Worm (Caenorhabditis elegans) whole organism, early embryonic: ENCODE results near the gene gst-18.
"Not testable (repeated sequence)": the region's sequence is repeated elsewhere in the genome, so short reads cannot be mapped to it uniquely, and the experiment has no call there.

Experiments used
- B0310.2 ChIP-seq: sonication (generic microtip); optimal IDR thresholded peaks from 2 replicates; lab custom pipeline; 2016; ENCODE audit warnings: mild to moderate bottlenecking, missing genetic modification characterization, missing compliant biosample characterization
- F13C5.2 ChIP-seq: sonication (generic microtip); optimal IDR thresholded peaks from 2 replicates; lab custom pipeline; 2017; ENCODE audit warnings: mild to moderate bottlenecking, missing genetic modification characterization, inconsistent platforms, missing compliant biosample characterization
- aly-1 ChIP-seq: sonication (generic microtip); optimal IDR thresholded peaks from 2 replicates; lab custom pipeline; 2016; ENCODE audit warnings: missing genetic modification characterization, missing compliant biosample characterization
- ama-1 ChIP-seq: fragments of 150-350 bp; optimal IDR thresholded peaks from 2 replicates; lab custom pipeline; 2014
- ceh-13 ChIP-seq: fragments of 200-800 bp; sonication (Bioruptor generic); optimal IDR thresholded peaks from 2 replicates; lab custom pipeline; 2018; ENCODE audit warnings: mild to moderate bottlenecking, missing genetic modification characterization, missing compliant biosample characterization
- ceh-36 ChIP-seq: sonication (generic microtip); optimal IDR thresholded peaks from 2 replicates; lab custom pipeline; 2016; ENCODE audit warnings: missing genetic modification characterization, inconsistent platforms, missing compliant biosample characterization
- ets-7 ChIP-seq: sonication (generic microtip); optimal IDR thresholded peaks from 2 replicates; lab custom pipeline; 2016; ENCODE audit warnings: missing genotype, missing genetic modification characterization, missing compliant biosample characterization
- flt-1 ChIP-seq: fragments of 200-800 bp; sonication (Bioruptor generic); IDR thresholded peaks from 2 replicates; pipeline ENCODE4 v1.3.6; 2022; ENCODE audit warnings: missing genetic modification characterization, missing compliant biosample characterization
- hmbx-1 ChIP-seq: sonication (generic microtip); optimal IDR thresholded peaks from 2 replicates; lab custom pipeline; 2016; ENCODE audit warnings: mild to moderate bottlenecking, missing genetic modification characterization, missing compliant biosample characterization
- hmg-4 ChIP-seq: fragments of 200-800 bp; sonication (Bioruptor generic); optimal IDR thresholded peaks from 2 replicates; lab custom pipeline; 2018; ENCODE audit warnings: mild to moderate bottlenecking, missing genetic modification characterization, missing compliant biosample characterization
- hnd-1 ChIP-seq: sonication (generic microtip); optimal IDR thresholded peaks from 2 replicates; lab custom pipeline; 2016; ENCODE audit warnings: missing genetic modification characterization, missing compliant biosample characterization
- pes-1 ChIP-seq: fragments of 200-800 bp; sonication (Bioruptor generic); IDR thresholded peaks from 2 replicates; pipeline ENCODE4 v1.3.6; 2022; ENCODE audit warnings: missing genetic modification reagents, missing genetic modification characterization, missing compliant biosample characterization
- scrt-1 ChIP-seq: fragments of 200-800 bp; sonication (Bioruptor generic); IDR thresholded peaks from 2 replicates; pipeline ENCODE4 v1.3.6; 2022; ENCODE audit warnings: missing genetic modification characterization, missing compliant biosample characterization
- sea-1 ChIP-seq: fragments of 200-800 bp; sonication (Bioruptor generic); conservative IDR thresholded peaks from 2 replicates; pipeline ENCODE4 v1.3.6; 2022; ENCODE audit warnings: missing genetic modification characterization, missing compliant biosample characterization
- tbx-11 ChIP-seq: fragments of 200-800 bp; sonication (Bioruptor generic); IDR thresholded peaks from 2 replicates; pipeline ENCODE4 v1.3.6; 2022; ENCODE audit warnings: missing genetic modification characterization, missing compliant biosample characterization
- tbx-37 ChIP-seq: fragments of 200-800 bp; sonication (Bioruptor generic); conservative IDR thresholded peaks from 2 replicates; pipeline ENCODE4 v1.3.6; 2022; ENCODE audit warnings: missing genetic modification reagents, missing genetic modification characterization, missing compliant biosample characterization
- tra-4 ChIP-seq: sonication (generic microtip); optimal IDR thresholded peaks from 2 replicates; lab custom pipeline; 2017; ENCODE audit warnings: missing genetic modification characterization, missing compliant biosample characterization

Gene gst-18

ce11 chrII:13670707-13671295 lies 40.1 kb upstream of the gst-18 start:
- TF ChIP-seq sea-1 (GFP tag; lab: Robert Waterston, UW) (no peak), tbx-11 (no peak), hmg-4 (GFP tag; lab: Kevin White, UChicago) (no peak), ceh-36 (tag; lab: Kevin White, UChicago) (no peak), aly-1 (tag; lab: Kevin White, UChicago) (no peak), tbx-37 (GFP tag; lab: Robert Waterston, UW) (no peak), B0310.2 (no peak), ceh-13 (GFP tag; lab: Kevin White, UChicago) (no peak), scrt-1 (GFP tag; lab: Robert Waterston, UW) (no peak), flt-1 (GFP tag; lab: Robert Waterston, UW) (no peak), tra-4 (no peak), hnd-1 (tag; lab: Kevin White, UChicago) (no peak), pes-1 (GFP tag; lab: Robert Waterston, UW) (no peak), F13C5.2 (tag; lab: Kevin White, UChicago) (no peak), ets-7 (tag; lab: Kevin White, UChicago) (no peak), hmbx-1 (no peak)

- TF ChIP-seq F13C5.2 (tag; lab: Kevin White, UChicago), result no peak
- TF ChIP-seq flt-1 (GFP tag; lab: Robert Waterston, UW), result no peak
- TF ChIP-seq hnd-1 (tag; lab: Kevin White, UChicago), result no peak
- no peak for TF ChIP-seq ceh-13 (GFP tag; lab: Kevin White, UChicago)
- TF ChIP-seq hmg-4 (GFP tag; lab: Kevin White, UChicago), result no peak
- TF ChIP-seq hmbx-1, result no peak
- no peak for TF ChIP-seq scrt-1 (GFP tag; lab: Robert Waterston, UW)
- TF ChIP-seq tra-4, result no peak
Measured at ce11 chrII:13668844-13669441, 38.3 kb upstream of the gst-18 start, which contains the start of gene C31C9.7. Gene C31C9.7, plus strand, starts transcription at chrII:13669104.

ce11 chrII:13664993-13665680 lies 34.5 kb upstream of the gst-18 start:
- TF ChIP-seq F13C5.2 (tag; lab: Kevin White, UChicago) (no peak), tbx-37 (GFP tag; lab: Robert Waterston, UW) (no peak), hmbx-1 (no peak)

- TF ChIP-seq hmg-4 (GFP tag; lab: Kevin White, UChicago) (no peak), hnd-1 (tag; lab: Kevin White, UChicago) (no peak), B0310.2 (no peak), ets-7 (tag; lab: Kevin White, UChicago) (no peak), F13C5.2 (tag; lab: Kevin White, UChicago) (no peak), aly-1 (tag; lab: Kevin White, UChicago) (no peak), hmbx-1 (no peak), tra-4 (no peak)
Measured at ce11 chrII:13664416-13664815, 33.7 kb upstream of the gst-18 start.

- not testable (repeated sequence) for TF ChIP-seq tbx-11; B0310.2; aly-1 (tag; lab: Kevin White, UChicago)
Measured at ce11 chrII:13661990-13662389, 31.3 kb upstream of the gst-18 start, which contains the start of gene C31C9.6. Gene C31C9.6, minus strand, starts transcription at chrII:13662090.

ce11 chrII:13658424-13658823 lies 27.7 kb upstream of the gst-18 start:
- 0 out of 2 replicates have a peak, but pooled peaks have one; percentile 35 for TF ChIP-seq pes-1 (GFP tag; lab: Robert Waterston, UW)

- TF ChIP-seq pes-1 (GFP tag; lab: Robert Waterston, UW); tra-4; hmg-4 (GFP tag; lab: Kevin White, UChicago): not testable (repeated sequence)
Measured at ce11 chrII:13654723-13655122, 24.0 kb upstream of the gst-18 start, which contains the start of gene C31C9.9. Gene C31C9.9, plus strand, starts transcription at chrII:13655023.

- TF ChIP-seq ets-7 (tag; lab: Kevin White, UChicago) (no peak), hmbx-1 (no peak), ama-1 (lab: Kevin White, UChicago) (no peak), hmg-4 (GFP tag; lab: Kevin White, UChicago) (no peak), B0310.2 (no peak), ceh-36 (tag; lab: Kevin White, UChicago) (no peak), F13C5.2 (tag; lab: Kevin White, UChicago) (no peak), ceh-13 (GFP tag; lab: Kevin White, UChicago) (no peak), hnd-1 (tag; lab: Kevin White, UChicago) (no peak), tbx-37 (GFP tag; lab: Robert Waterston, UW) (no peak), scrt-1 (GFP tag; lab: Robert Waterston, UW) (no peak), flt-1 (GFP tag; lab: Robert Waterston, UW) (no peak), tra-4 (no peak), aly-1 (tag; lab: Kevin White, UChicago) (no peak), pes-1 (GFP tag; lab: Robert Waterston, UW) (no peak), sea-1 (GFP tag; lab: Robert Waterston, UW) (no peak), tbx-11 (no peak)
Measured at ce11 chrII:13648230-13648629, 17.5 kb upstream of the gst-18 start, which contains the start of gene fbxa-169. Gene fbxa-169, plus strand, starts transcription at chrII:13648530.
